In genomic region chr3L:10738347-10739108, dm6 we compare ENCODE assay signal across 2 fruit fly cellular contexts.
TF ChIP-seq lines count a peak whose summit lies in the region.

No protein-coding gene starts in this region.

TF ChIP-seq in whole organism, embryonic, 481 proteins besides CTCF, POLR2A, EP300 and RAD21 (continued from another document and continues in another):
- TF ChIP-seq CG12391 (tag; optimal IDR thresholded peaks at IDR 0.05; lab: Kevin White, UChicago) (peak; percentile 87), Nf-YB (GFP tag; optimal IDR thresholded peaks at IDR 0.05; lab: Kevin White, UChicago) (peak; percentile 66), stwl (tag; optimal IDR thresholded peaks at IDR 0.05; lab: Kevin White, UChicago) (no peak), knrl (GFP tag; IDR thresholded peaks at IDR 0.05; lab: Robert Waterston, UW; ENCODE audit: partially characterized antibody) (no peak), dpn (GFP tag; optimal IDR thresholded peaks at IDR 0.05; lab: Kevin White, UChicago) (peak; percentile 45 to 63), bab2 (GFP tag; optimal IDR thresholded peaks at IDR 0.05; lab: Kevin White, UChicago) (no peak), MBD-R2 (GFP tag; IDR thresholded peaks at IDR 0.05; lab: Robert Waterston, UW) (peak; percentile 63), sc (optimal IDR thresholded peaks at IDR 0.05; lab: Kevin White, UChicago) (no peak), sc (GFP tag; optimal IDR thresholded peaks at IDR 0.05; lab: Kevin White, UChicago) (peak; percentile 53), BEAF-32 (GFP tag; optimal IDR thresholded peaks at IDR 0.05; lab: Kevin White, UChicago) (no peak), CG7271 (tag; optimal IDR thresholded peaks at IDR 0.05; lab: Kevin White, UChicago) (peak; percentile 24), BtbVII (GFP tag; optimal IDR thresholded peaks at IDR 0.05; lab: Kevin White, UChicago) (peak; percentile 83), CG9797 (GFP tag; optimal IDR thresholded peaks at IDR 0.05; lab: Kevin White, UChicago) (no peak), CG17568 (GFP tag; optimal IDR thresholded peaks at IDR 0.05; lab: Kevin White, UChicago) (peak; percentile 6), ash1 (GFP tag; optimal IDR thresholded peaks at IDR 0.05; lab: Kevin White, UChicago) (peak; percentile 7), Gug (GFP tag; IDR thresholded peaks at IDR 0.05; lab: Robert Waterston, UW) (peak; percentile 49; the same call in 3 of the 4 replicates), CG2202 (tag; optimal IDR thresholded peaks at IDR 0.05; lab: Kevin White, UChicago) (no peak), CG1647 (GFP tag; optimal IDR thresholded peaks at IDR 0.05; lab: Kevin White, UChicago) (no peak), Tbp (GFP tag; optimal IDR thresholded peaks at IDR 0.05; lab: Kevin White, UChicago) (no peak), CG8290 (GFP tag; optimal IDR thresholded peaks at IDR 0.05; lab: Kevin White, UChicago) (no peak), CG8290 (tag; optimal IDR thresholded peaks at IDR 0.05; lab: Kevin White, UChicago) (peak in 1 of 2 experiments; percentile 75), CG30403 (GFP tag; optimal IDR thresholded peaks at IDR 0.05; lab: Kevin White, UChicago) (peak; percentile 71), run (tag; optimal IDR thresholded peaks at IDR 0.05; lab: Kevin White, UChicago) (no peak), lov (optimal IDR thresholded peaks at IDR 0.05; lab: Kevin White, UChicago) (no peak), lov (GFP tag; IDR thresholded peaks at IDR 0.05; lab: Robert Waterston, UW) (no peak), fu2 (GFP tag; optimal IDR thresholded peaks at IDR 0.05; lab: Kevin White, UChicago) (no peak), Abd-B (GFP tag; optimal IDR thresholded peaks at IDR 0.05; lab: Kevin White, UChicago) (peak; percentile 85), CG12299 (tag; optimal IDR thresholded peaks at IDR 0.05; lab: Kevin White, UChicago) (no peak), scrt (GFP tag; optimal IDR thresholded peaks at IDR 0.05; lab: Kevin White, UChicago) (peak; percentile 60), CG15073 (GFP tag; optimal IDR thresholded peaks at IDR 0.05; lab: Kevin White, UChicago) (no peak), Bteb2 (GFP tag; optimal IDR thresholded peaks at IDR 0.05; lab: Kevin White, UChicago) (no peak), Atf-2 (GFP tag; optimal IDR thresholded peaks at IDR 0.05; lab: Kevin White, UChicago) (peak; percentile 36), CG15011 (GFP tag; optimal IDR thresholded peaks at IDR 0.05; lab: Kevin White, UChicago) (no peak), onecut (GFP tag; IDR thresholded peaks at IDR 0.05; lab: Robert Waterston, UW) (peak; percentile 59; the same call in 1 of the 2 replicates), tll (GFP tag; optimal IDR thresholded peaks at IDR 0.05; lab: Kevin White, UChicago) (no peak), CG10462 (GFP tag; optimal IDR thresholded peaks at IDR 0.05; lab: Kevin White, UChicago) (peak; percentile 24), Blimp-1 (GFP tag; optimal IDR thresholded peaks at IDR 0.05; lab: Kevin White, UChicago) (peak; percentile 89), NC2α (GFP tag; optimal IDR thresholded peaks at IDR 0.05; lab: Kevin White, UChicago) (no peak), Xrp1 (GFP tag; IDR thresholded peaks at IDR 0.05; lab: Robert Waterston, UW) (peak; percentile 85), dimm (GFP tag; IDR thresholded peaks at IDR 0.05; lab: Robert Waterston, UW) (0 out of 2 replicates have a peak, but pooled peaks have one; percentile 45), lab (GFP tag; optimal IDR thresholded peaks at IDR 0.05; lab: Kevin White, UChicago) (peak; percentile 85), odd (GFP tag; optimal IDR thresholded peaks at IDR 0.05; lab: Kevin White, UChicago) (peak; percentile 80), bcd (GFP tag; optimal IDR thresholded peaks at IDR 0.05; lab: Kevin White, UChicago) (peak; percentile 86), nau (GFP tag; optimal IDR thresholded peaks at IDR 0.05; lab: Kevin White, UChicago) (no peak), trh (GFP tag; optimal IDR thresholded peaks at IDR 0.05; lab: Kevin White, UChicago) (peak; percentile 52), CG9817 (tag; optimal IDR thresholded peaks at IDR 0.05; lab: Kevin White, UChicago) (peak; percentile 63), dmrt11E (tag; optimal IDR thresholded peaks at IDR 0.05; lab: Kevin White, UChicago) (peak; percentile 72), trem (tag; optimal IDR thresholded peaks at IDR 0.05; lab: Kevin White, UChicago) (peak; percentile 74), disco-r (GFP tag; optimal IDR thresholded peaks at IDR 0.05; lab: Kevin White, UChicago) (no peak), wek (GFP tag; optimal IDR thresholded peaks at IDR 0.05; lab: Kevin White, UChicago) (no peak), amos (GFP tag; IDR thresholded peaks at IDR 0.05; lab: Robert Waterston, UW; ENCODE audit: partially characterized antibody) (no peak; the same call in 1 of the 2 replicates), Sin3A (optimal IDR thresholded peaks at IDR 0.05; lab: Kevin White, UChicago) (no peak), CG4360 (GFP tag; IDR thresholded peaks at IDR 0.05; lab: Robert Waterston, UW) (no peak), ac (GFP tag; optimal IDR thresholded peaks at IDR 0.05; lab: Kevin White, UChicago) (no peak), CHES-1-like (GFP tag; optimal IDR thresholded peaks at IDR 0.05; lab: Kevin White, UChicago) (no peak), CG14050 (GFP tag; IDR thresholded peaks at IDR 0.05; lab: Robert Waterston, UW) (peak; percentile 40), Neu2 (GFP tag; optimal IDR thresholded peaks at IDR 0.05; lab: Kevin White, UChicago; ENCODE audit: borderline replicate concordance) (no peak), her (GFP tag; optimal IDR thresholded peaks at IDR 0.05; lab: Kevin White, UChicago) (no peak), CG31365 (tag; optimal IDR thresholded peaks at IDR 0.05; lab: Kevin White, UChicago) (no peak), CG10209 (GFP tag; optimal IDR thresholded peaks at IDR 0.05; lab: Kevin White, UChicago) (peak; percentile 82), rib (GFP tag; IDR thresholded peaks at IDR 0.05; lab: Robert Waterston, UW) (peak; percentile 87), CG14441 (GFP tag; IDR thresholded peaks at IDR 0.05; lab: Robert Waterston, UW) (peak; percentile 81), CG31224 (GFP tag; IDR thresholded peaks at IDR 0.05; lab: Robert Waterston, UW) (peak; percentile 52), stc (GFP tag; IDR thresholded peaks at IDR 0.05; lab: Robert Waterston, UW) (peak; percentile 84; the same call in 1 of the 2 replicates), NK7.1 (GFP tag; optimal IDR thresholded peaks at IDR 0.05; lab: Kevin White, UChicago) (no peak), D19B (GFP tag; optimal IDR thresholded peaks at IDR 0.05; lab: Kevin White, UChicago) (peak; percentile 62)

TF ChIP-seq in whole organism, prepupa, 60 proteins besides CTCF, POLR2A, EP300 and RAD21 (continued from another document):
- TF ChIP-seq CG8319 (GFP tag; optimal IDR thresholded peaks at IDR 0.05; lab: Kevin White, UChicago): peak; percentile 57
- TF ChIP-seq ss (GFP tag; optimal IDR thresholded peaks at IDR 0.05; lab: Kevin White, UChicago): peak; percentile 59 to 74
- no peak for TF ChIP-seq dac (GFP tag; optimal IDR thresholded peaks at IDR 0.05; lab: Kevin White, UChicago)
- peak; percentile 84 for TF ChIP-seq Ets96B (tag; optimal IDR thresholded peaks at IDR 0.05; lab: Kevin White, UChicago)
- TF ChIP-seq CG9139 (GFP tag; optimal IDR thresholded peaks at IDR 0.05; lab: Kevin White, UChicago): peak; percentile 73
- peak; percentile 79 for TF ChIP-seq dsx (GFP tag; optimal IDR thresholded peaks at IDR 0.05; lab: Kevin White, UChicago; ENCODE audit: poor library complexity, severe bottlenecking)
- no peak for TF ChIP-seq CG1621 (tag; optimal IDR thresholded peaks at IDR 0.05; lab: Kevin White, UChicago)
- peak; percentile 72 for TF ChIP-seq svp (GFP tag; lab: Kevin White, UChicago)
